Fruit fly (Drosophila melanogaster) whole organism, embryonic: Measurements from ENCODE around the gene CG2124.
A peak's percentile ranks its signal among the peaks of the same experiment; 100 is the strongest.

Experiments used
- Bgb ChIP-seq: fragments of 200-800 bp; sonication (Bioruptor generic); IDR thresholded peaks from 2 replicates; pipeline ENCODE4 v1.3.6; 2022; ENCODE audit warnings: missing biosample characterization, missing genetic modification characterization; ENCODE audit not compliant: partially characterized antibody
- Bteb2 ChIP-seq: fragments of 200-800 bp; sonication (Bioruptor generic); optimal IDR thresholded peaks from 2 replicates; lab custom pipeline; 2016; ENCODE audit warnings: missing biosample characterization, missing genetic modification characterization
- CG10565 ChIP-seq: fragments of 200-800 bp; sonication (Bioruptor generic); optimal IDR thresholded peaks from 3 replicates; lab custom pipeline; 2016; ENCODE audit warnings: missing biosample characterization, mild to moderate bottlenecking, missing genetic modification characterization
- CG12769 ChIP-seq: fragments of 200-800 bp; sonication (Bioruptor generic); optimal IDR thresholded peaks from 2 replicates; lab custom pipeline; 2019; ENCODE audit warnings: missing biosample characterization, mild to moderate bottlenecking, missing genetic modification characterization, moderate library complexity
- CG13287 ChIP-seq: fragments of 200-800 bp; sonication (Bioruptor generic); IDR thresholded peaks from 2 replicates; pipeline ENCODE4 v1.3.6; 2022; ENCODE audit warnings: missing biosample characterization, missing genetic modification characterization; ENCODE audit not compliant: partially characterized antibody
- CG14441 ChIP-seq: fragments of 200-800 bp; sonication (Bioruptor generic); IDR thresholded peaks from 2 replicates; pipeline ENCODE4 v1.3.6; 2022; ENCODE audit warnings: missing biosample characterization, missing genetic modification characterization
- CG15479 ChIP-seq: fragments of 200-800 bp; sonication (Bioruptor generic); optimal IDR thresholded peaks from 3 replicates; lab custom pipeline; 2019; ENCODE audit warnings: missing biosample characterization, mild to moderate bottlenecking, missing genetic modification characterization, moderate library complexity
- CG32532 ChIP-seq: fragments of 200-800 bp; sonication (Bioruptor generic); IDR thresholded peaks from 2 replicates; pipeline ENCODE4 v1.3.6; 2022; ENCODE audit warnings: missing biosample characterization, missing genetic modification characterization
- CG34224 ChIP-seq: fragments of 200-800 bp; sonication (Bioruptor generic); IDR thresholded peaks from 3 replicates; pipeline ENCODE4 v1.3.6; 2022; ENCODE audit warnings: missing biosample characterization, missing genetic modification characterization; ENCODE audit not compliant: partially characterized antibody
- CG34422 ChIP-seq: fragments of 200-800 bp; sonication (Bioruptor generic); IDR thresholded peaks from 3 replicates; pipeline ENCODE4 v1.3.6; 2022; ENCODE audit warnings: missing biosample characterization, missing genetic modification characterization
- CG42726 ChIP-seq: fragments of 200-800 bp; sonication (Bioruptor generic); IDR thresholded peaks from 2 replicates; pipeline ENCODE4 v1.3.6; 2022; ENCODE audit warnings: missing biosample characterization, missing genetic modification characterization; ENCODE audit not compliant: partially characterized antibody
- CG4617 ChIP-seq: fragments of 200-800 bp; sonication (Bioruptor generic); optimal IDR thresholded peaks from 3 replicates; lab custom pipeline; 2016; ENCODE audit warnings: missing biosample characterization, missing genetic modification characterization, borderline replicate concordance
- CG4707 ChIP-seq: fragments of 200-800 bp; sonication (Bioruptor generic); optimal IDR thresholded peaks from 2 replicates; lab custom pipeline; 2018; ENCODE audit warnings: missing biosample characterization, mild to moderate bottlenecking, missing genetic modification characterization, moderate library complexity
- CG6791 ChIP-seq: fragments of 200-800 bp; sonication (Bioruptor generic); IDR thresholded peaks from 3 replicates; pipeline ENCODE4 v1.3.6; 2022; ENCODE audit warnings: missing biosample characterization, missing genetic modification characterization; ENCODE audit not compliant: partially characterized antibody
- CG8290 ChIP-seq, 3 experiments: fragments of 200-800 bp; sonication (Bioruptor generic); optimal IDR thresholded peaks; 2 replicates each; lab custom pipeline; 2016 to 2019; ENCODE audit warnings: missing biosample characterization in 3 of 3, missing genetic modification characterization in 3 of 3, mild to moderate bottlenecking in 2 of 3, moderate library complexity in 1 of 3
- Deaf1 ChIP-seq: fragments of 200-800 bp; optimal IDR thresholded peaks from 3 replicates; lab custom pipeline; 2019; ENCODE audit warnings: missing biosample characterization, mild to moderate bottlenecking, missing genetic modification characterization, moderate library complexity
- Dll ChIP-seq: fragments of 200-800 bp; sonication (Bioruptor generic); IDR thresholded peaks from 4 replicates; pipeline ENCODE4 v1.3.6; 2022; ENCODE audit warnings: missing biosample characterization, missing genetic modification characterization; ENCODE audit not compliant: partially characterized antibody
- Doc3 ChIP-seq: fragments of 200-800 bp; sonication (Bioruptor generic); IDR thresholded peaks from 3 replicates; pipeline ENCODE4 v1.3.6; 2022; ENCODE audit warnings: missing biosample characterization, missing genetic modification characterization; ENCODE audit not compliant: partially characterized antibody
- Jarid2 ChIP-seq: fragments of 200-800 bp; sonication (Bioruptor generic); optimal IDR thresholded peaks from 3 replicates; lab custom pipeline; 2017; ENCODE audit warnings: mild to moderate bottlenecking, missing biosample characterization, missing genetic modification reagents, missing genetic modification characterization
- MTF-1 ChIP-seq: fragments of 200-800 bp; sonication (Bioruptor generic); optimal IDR thresholded peaks from 2 replicates; lab custom pipeline; 2018; ENCODE audit warnings: missing biosample characterization, mild to moderate bottlenecking, missing genetic modification characterization, borderline replicate concordance
- Oaz ChIP-seq: fragments of 200-800 bp; sonication (Bioruptor generic); IDR thresholded peaks from 2 replicates; pipeline ENCODE4 v1.3.6; 2022; ENCODE audit warnings: missing biosample characterization, missing genetic modification characterization
- Opbp ChIP-seq: fragments of 200-800 bp; sonication (Bioruptor generic); IDR thresholded peaks from 3 replicates; pipeline ENCODE4 v1.3.6; 2022; ENCODE audit warnings: missing biosample characterization, missing genetic modification characterization; ENCODE audit not compliant: partially characterized antibody
- abd-A ChIP-seq: fragments of 200-800 bp; sonication (Bioruptor generic); optimal IDR thresholded peaks from 3 replicates; lab custom pipeline; 2019; ENCODE audit warnings: missing biosample characterization, mild to moderate bottlenecking, missing genetic modification characterization, moderate library complexity
- bbx ChIP-seq: fragments of 200-800 bp; sonication (Bioruptor generic); IDR thresholded peaks from 2 replicates; pipeline ENCODE4 v1.3.6; 2022; ENCODE audit warnings: missing biosample characterization, missing genetic modification characterization; ENCODE audit not compliant: partially characterized antibody
- cg ChIP-seq: fragments of 200-800 bp; sonication (Bioruptor generic); optimal IDR thresholded peaks from 3 replicates; lab custom pipeline; 2019; ENCODE audit warnings: missing biosample characterization, mild to moderate bottlenecking, missing genetic modification characterization, moderate library complexity
- chm ChIP-seq: fragments of 200-800 bp; sonication (Bioruptor generic); IDR thresholded peaks from 2 replicates; pipeline ENCODE4 v1.3.6; 2022; ENCODE audit warnings: missing biosample characterization, missing genetic modification characterization
- corto ChIP-seq: fragments of 200-800 bp; sonication (Bioruptor generic); optimal IDR thresholded peaks from 2 replicates; lab custom pipeline; 2016; ENCODE audit warnings: missing biosample characterization, mild to moderate bottlenecking, missing genetic modification characterization, moderate library complexity
- danr ChIP-seq: fragments of 200-800 bp; sonication (Bioruptor generic); IDR thresholded peaks from 2 replicates; pipeline ENCODE4 v1.3.6; 2022; ENCODE audit warnings: missing biosample characterization, missing genetic modification characterization
- emc ChIP-seq: fragments of 200-800 bp; sonication (Bioruptor generic); optimal IDR thresholded peaks from 2 replicates; lab custom pipeline; 2016; ENCODE audit warnings: missing biosample characterization, missing genetic modification characterization
- en ChIP-seq: fragments of 200-800 bp; sonication (Bioruptor generic); optimal IDR thresholded peaks from 2 replicates; lab custom pipeline; 2016; ENCODE audit warnings: missing biosample characterization, missing genetic modification characterization
- fd64A ChIP-seq: fragments of 200-800 bp; sonication (Bioruptor generic); optimal IDR thresholded peaks from 3 replicates; lab custom pipeline; 2018; ENCODE audit warnings: missing biosample characterization, mild to moderate bottlenecking, missing genetic modification characterization
- hbn ChIP-seq: fragments of 200-800 bp; sonication (Bioruptor generic); IDR thresholded peaks from 2 replicates; pipeline ENCODE4 v1.3.6; 2022; ENCODE audit warnings: missing biosample characterization, missing genetic modification characterization; ENCODE audit not compliant: partially characterized antibody
- insv ChIP-seq, 2 experiments: fragments of 200-800 bp; sonication (Bioruptor generic); optimal IDR thresholded peaks; 3 replicates each; lab custom pipeline; 2016 to 2018; ENCODE audit warnings: missing biosample characterization in 2 of 2, missing genetic modification characterization in 2 of 2
- kni ChIP-seq: fragments of 200-800 bp; sonication (Bioruptor generic); optimal IDR thresholded peaks from 3 replicates; lab custom pipeline; 2017; ENCODE audit warnings: mild to moderate bottlenecking, missing biosample characterization, missing genetic modification reagents, missing genetic modification characterization
- mld ChIP-seq: fragments of 200-800 bp; sonication (Bioruptor generic); IDR thresholded peaks from 3 replicates; pipeline ENCODE4 v1.3.6; 2022; ENCODE audit warnings: missing biosample characterization, missing genetic modification characterization; ENCODE audit not compliant: partially characterized antibody
- rib ChIP-seq: fragments of 200-800 bp; sonication (Bioruptor generic); IDR thresholded peaks from 2 replicates; pipeline ENCODE4 v1.3.6; 2022; ENCODE audit warnings: missing biosample characterization, missing genetic modification characterization
- sd ChIP-seq: fragments of 200-800 bp; sonication (Bioruptor generic); optimal IDR thresholded peaks from 3 replicates; lab custom pipeline; 2018; ENCODE audit warnings: missing biosample characterization, mild to moderate bottlenecking, missing genetic modification characterization, moderate library complexity
- slbo ChIP-seq: fragments of 200-800 bp; sonication (Bioruptor generic); IDR thresholded peaks from 2 replicates; pipeline ENCODE4 v1.3.6; 2022; ENCODE audit warnings: missing biosample characterization, missing genetic modification characterization
- sr ChIP-seq: fragments of 200-800 bp; sonication (Bioruptor generic); IDR thresholded peaks from 3 replicates; pipeline ENCODE4 v1.3.6; 2022; ENCODE audit warnings: missing biosample characterization, missing genetic modification characterization
- tna ChIP-seq: fragments of 200-800 bp; sonication (Bioruptor generic); IDR thresholded peaks from 2 replicates; pipeline ENCODE4 v1.3.6; 2022; ENCODE audit warnings: missing biosample characterization, missing genetic modification characterization; ENCODE audit not compliant: partially characterized antibody
- unc-4 ChIP-seq: fragments of 200-800 bp; sonication (Bioruptor generic); IDR thresholded peaks from 2 replicates; pipeline ENCODE4 v1.3.6; 2022; ENCODE audit warnings: missing biosample characterization, missing genetic modification characterization; ENCODE audit not compliant: partially characterized antibody
- vnd ChIP-seq: fragments of 200-800 bp; sonication (Bioruptor generic); IDR thresholded peaks from 3 replicates; pipeline ENCODE4 v1.3.6; 2022; ENCODE audit warnings: missing biosample characterization, missing genetic modification characterization; ENCODE audit not compliant: partially characterized antibody
- vvl ChIP-seq: fragments of 200-800 bp; sonication (Bioruptor generic); IDR thresholded peaks from 2 replicates; pipeline ENCODE4 v1.3.6; 2022; ENCODE audit warnings: missing biosample characterization, missing genetic modification characterization
- yki ChIP-seq: fragments of >200 bp; optimal IDR thresholded peaks from 3 replicates; lab custom pipeline; 2018
- z ChIP-seq: fragments of 200-800 bp; sonication (Bioruptor generic); IDR thresholded peaks from 3 replicates; pipeline ENCODE4 v1.3.6; 2022; ENCODE audit warnings: missing biosample characterization, missing genetic modification characterization
- zen2 ChIP-seq: fragments of 200-800 bp; sonication (Bioruptor generic); IDR thresholded peaks from 3 replicates; pipeline ENCODE4 v1.3.6; 2022; ENCODE audit warnings: missing biosample characterization, missing genetic modification characterization; ENCODE audit not compliant: partially characterized antibody

CG2124 gene

dm6 chrX:10546631-10547030 lies 49.3 kb upstream of the CG2124 start:
- TF ChIP-seq vvl (GFP tag; lab: Robert Waterston, UW) (0 out of 2 replicates have a peak, but pooled peaks have one; percentile 4), abd-A (tag; lab: Kevin White, UChicago) (peak; percentile 43), rib (GFP tag; lab: Robert Waterston, UW) (peak; percentile 93), CG4617 (GFP tag; lab: Kevin White, UChicago) (no peak), CG13287 (peak; percentile 37; the same call in 1 of the 2 replicates), yki (lab: Kevin White, UChicago) (peak; percentile 62), Oaz (GFP tag; lab: Robert Waterston, UW) (no peak), CG14441 (no peak), Jarid2 (GFP tag; lab: Kevin White, UChicago) (peak; percentile 96), Dll (GFP tag; lab: Robert Waterston, UW) (0 out of 4 replicates have a peak, but pooled peaks have one; percentile 44), vnd (0 out of 3 replicates have a peak, but pooled peaks have one; percentile 37), hbn (GFP tag; lab: Robert Waterston, UW) (no peak), fd64A (GFP tag; lab: Kevin White, UChicago) (no peak), Doc3 (GFP tag; lab: Robert Waterston, UW) (0 out of 3 replicates have a peak, but pooled peaks have one; percentile 25), unc-4 (peak; percentile 35; the same call in 1 of the 2 replicates), slbo (peak; percentile 6; the same call in 1 of the 2 replicates), chm (GFP tag; lab: Robert Waterston, UW) (peak; percentile 66; the same call in 1 of the 2 replicates), insv (GFP tag; optimal IDR thresholded peaks at IDR 0.05; lab: Kevin White, UChicago) (peak in 1 of 2 experiments; percentile 77), CG34224 (GFP tag; lab: Robert Waterston, UW) (peak; percentile 46; the same call in 1 of the 3 replicates), Deaf1 (peak; percentile 96), sd (tag; lab: Kevin White, UChicago) (peak; percentile 68), CG4707 (no peak), zen2 (peak; percentile 63; the same call in 1 of the 3 replicates), bbx (GFP tag; lab: Robert Waterston, UW) (peak; percentile 68; the same call in 1 of the 2 replicates), z (GFP tag; lab: Robert Waterston, UW) (peak; percentile 5; the same call in 1 of the 3 replicates), CG32532 (0 out of 2 replicates have a peak, but pooled peaks have one; percentile 4), emc (no peak), kni (GFP tag; lab: Kevin White, UChicago) (peak; percentile 32), en (GFP tag; lab: Kevin White, UChicago) (no peak), CG10565 (GFP tag; lab: Kevin White, UChicago) (no peak), CG15479 (GFP tag; lab: Kevin White, UChicago) (peak; percentile 37), Bgb (peak; percentile 63), corto (GFP tag; lab: Kevin White, UChicago) (no peak), Opbp (0 out of 3 replicates have a peak, but pooled peaks have one; percentile 18), CG6791 (GFP tag; lab: Robert Waterston, UW) (peak; percentile 16; the same call in 1 of the 3 replicates), CG8290 (GFP tag; optimal IDR thresholded peaks at IDR 0.05; lab: Kevin White, UChicago) (no peak), CG8290 (tag; optimal IDR thresholded peaks at IDR 0.05; lab: Kevin White, UChicago) (peak in 1 of 2 experiments; percentile 38), danr (GFP tag; lab: Robert Waterston, UW) (no peak), Bteb2 (GFP tag; lab: Kevin White, UChicago) (no peak), MTF-1 (GFP tag; lab: Kevin White, UChicago) (no peak), tna (GFP tag; lab: Robert Waterston, UW) (peak; percentile 68), CG34422 (GFP tag; lab: Robert Waterston, UW) (peak; percentile 20; the same call in 1 of the 3 replicates), mld (0 out of 3 replicates have a peak, but pooled peaks have one; percentile 47), CG12769 (tag; lab: Kevin White, UChicago) (no peak), CG42726 (GFP tag; lab: Robert Waterston, UW) (peak; percentile 63; the same call in 1 of the 2 replicates), sr (GFP tag; lab: Robert Waterston, UW) (peak; percentile 83), cg (GFP tag; lab: Kevin White, UChicago) (peak; percentile 83)
